Fruit fly (Drosophila melanogaster) whole organism, embryonic: ENCODE measurements around the gene w.

Experiments
- Aef1 ChIP-seq: fragments of 200-800 bp; sonication (Bioruptor generic); IDR thresholded peaks from 3 replicates; pipeline ENCODE4 v1.3.6; 2022; ENCODE audit warnings: missing biosample characterization, missing genetic modification characterization
- BEAF-32 ChIP-seq: fragments of 200-800 bp; sonication (Bioruptor generic); optimal IDR thresholded peaks from 3 replicates; lab custom pipeline; 2017; ENCODE audit warnings: missing biosample characterization, missing genetic modification characterization, mild to moderate bottlenecking, moderate library complexity, missing genetic modification reagents
- C15 ChIP-seq: fragments of 200-800 bp; sonication (Bioruptor generic); IDR thresholded peaks from 3 replicates; pipeline ENCODE4 v1.3.6; 2022; ENCODE audit warnings: missing biosample characterization, missing genetic modification characterization
- CG10543 ChIP-seq: fragments of 200-800 bp; sonication (Bioruptor generic); optimal IDR thresholded peaks from 3 replicates; lab custom pipeline; 2017; ENCODE audit warnings: missing biosample characterization, mild to moderate bottlenecking, missing genetic modification characterization, moderate library complexity
- CG1233 ChIP-seq: fragments of 200-800 bp; sonication (Bioruptor generic); optimal IDR thresholded peaks from 4 replicates; lab custom pipeline; 2018; ENCODE audit warnings: missing biosample characterization, mild to moderate bottlenecking, missing genetic modification characterization
- CG12659 ChIP-seq: fragments of 200-800 bp; sonication (Bioruptor generic); optimal IDR thresholded peaks from 3 replicates; lab custom pipeline; 2017; ENCODE audit warnings: mild to moderate bottlenecking, missing biosample characterization, missing genetic modification reagents, missing genetic modification characterization
- CG17359 ChIP-seq: fragments of 200-800 bp; sonication (Bioruptor generic); optimal IDR thresholded peaks from 3 replicates; lab custom pipeline; 2018; ENCODE audit warnings: missing biosample characterization, mild to moderate bottlenecking, missing genetic modification characterization, moderate library complexity
- CG3065 ChIP-seq: fragments of 200-800 bp; sonication (Bioruptor generic); optimal IDR thresholded peaks from 2 replicates; lab custom pipeline; 2016; ENCODE audit warnings: missing biosample characterization, missing genetic modification characterization
- CG3163 ChIP-seq: fragments of 200-800 bp; sonication (Bioruptor generic); optimal IDR thresholded peaks from 3 replicates; lab custom pipeline; 2016; ENCODE audit warnings: missing biosample characterization, missing genetic modification characterization
- CG3281 ChIP-seq: fragments of 200-800 bp; sonication (Bioruptor generic); optimal IDR thresholded peaks from 3 replicates; lab custom pipeline; 2017; ENCODE audit warnings: missing biosample characterization, mild to moderate bottlenecking, missing genetic modification characterization
- CG6254 ChIP-seq: fragments of 200-800 bp; sonication (Bioruptor generic); optimal IDR thresholded peaks from 3 replicates; lab custom pipeline; 2017; ENCODE audit warnings: mild to moderate bottlenecking, missing biosample characterization, missing genetic modification reagents, missing genetic modification characterization
- CG7786 ChIP-seq: fragments of 200-800 bp; sonication (Bioruptor generic); optimal IDR thresholded peaks from 2 replicates; lab custom pipeline; 2016; ENCODE audit warnings: missing biosample characterization, missing genetic modification characterization
- CG8924 ChIP-seq: fragments of 200-800 bp; optimal IDR thresholded peaks from 3 replicates; lab custom pipeline; 2019; ENCODE audit warnings: missing biosample characterization, mild to moderate bottlenecking, missing genetic modification characterization, moderate library complexity
- CHES-1-like ChIP-seq: fragments of 200-800 bp; sonication (Bioruptor generic); optimal IDR thresholded peaks from 2 replicates; lab custom pipeline; 2016; ENCODE audit warnings: missing biosample characterization, missing genetic modification characterization
- Camta ChIP-seq: fragments of 200-800 bp; sonication (Bioruptor generic); optimal IDR thresholded peaks from 2 replicates; lab custom pipeline; 2016; ENCODE audit warnings: missing biosample characterization, missing genetic modification characterization
- Dip3 ChIP-seq: fragments of 200-800 bp; sonication (Bioruptor generic); optimal IDR thresholded peaks from 3 replicates; lab custom pipeline; 2016; ENCODE audit warnings: missing biosample characterization, missing genetic modification characterization
- E2f1 ChIP-seq: fragments of 200-800 bp; sonication (Bioruptor generic); IDR thresholded peaks from 2 replicates; pipeline ENCODE4 v1.3.6; 2022; ENCODE audit warnings: missing biosample characterization, missing genetic modification characterization
- Fer1 ChIP-seq: fragments of 200-800 bp; sonication (Bioruptor generic); optimal IDR thresholded peaks from 2 replicates; lab custom pipeline; 2017; ENCODE audit warnings: missing biosample characterization, mild to moderate bottlenecking, missing genetic modification characterization
- HLH4C ChIP-seq: fragments of 200-800 bp; sonication (Bioruptor generic); IDR thresholded peaks from 3 replicates; pipeline ENCODE4 v1.3.6; 2022; ENCODE audit warnings: missing biosample characterization, missing genetic modification characterization; ENCODE audit not compliant: partially characterized antibody
- Hr39 ChIP-seq: fragments of >200 bp; optimal IDR thresholded peaks from 2 replicates; lab custom pipeline; 2017
- MBD-R2 ChIP-seq: fragments of 200-800 bp; sonication (Bioruptor generic); IDR thresholded peaks from 2 replicates; pipeline ENCODE4 v1.3.6; 2022; ENCODE audit warnings: missing biosample characterization, missing genetic modification characterization
- Meics ChIP-seq: fragments of 200-800 bp; sonication (Bioruptor generic); optimal IDR thresholded peaks from 2 replicates; lab custom pipeline; 2017; ENCODE audit warnings: missing biosample characterization, mild to moderate bottlenecking, missing genetic modification characterization
- Side ChIP-seq: fragments of 200-800 bp; sonication (Bioruptor generic); optimal IDR thresholded peaks from 2 replicates; lab custom pipeline; 2016; ENCODE audit warnings: missing biosample characterization, missing genetic modification characterization
- Six4 ChIP-seq: fragments of 200-800 bp; sonication (Bioruptor generic); optimal IDR thresholded peaks from 2 replicates; lab custom pipeline; 2016; ENCODE audit warnings: missing biosample characterization, missing genetic modification characterization
- Sry-β ChIP-seq: fragments of 200-800 bp; sonication (Bioruptor generic); optimal IDR thresholded peaks from 2 replicates; lab custom pipeline; 2018; ENCODE audit warnings: missing biosample characterization, mild to moderate bottlenecking, missing genetic modification characterization, moderate library complexity
- Sry-δ ChIP-seq: fragments of 200-800 bp; sonication (Bioruptor generic); optimal IDR thresholded peaks from 2 replicates; lab custom pipeline; 2016; ENCODE audit warnings: missing biosample characterization, missing genetic modification characterization
- Stat92E ChIP-seq, 3 experiments: fragments of >200 bp in 2 of 3; fragments of 200-800 bp in 1 of 3; sonication (Bioruptor generic) in 1 of 3; optimal IDR thresholded peaks; 2 replicates each; lab custom pipeline; 2017 to 2019; ENCODE audit warnings: missing biosample characterization in 3 of 3, missing genetic modification characterization in 3 of 3, mild to moderate bottlenecking in 1 of 3, moderate library complexity in 1 of 3
- aop ChIP-seq: fragments of 200-800 bp; sonication (Bioruptor generic); IDR thresholded peaks from 2 replicates; pipeline ENCODE4 v1.3.6; 2022; ENCODE audit warnings: missing biosample characterization, missing genetic modification characterization
- caup ChIP-seq: fragments of 200-800 bp; sonication (Bioruptor generic); optimal IDR thresholded peaks from 3 replicates; lab custom pipeline; 2017; ENCODE audit warnings: missing biosample characterization, mild to moderate bottlenecking, missing genetic modification characterization, moderate library complexity; ENCODE audit not compliant: severe bottlenecking
- chinmo ChIP-seq: fragments of 200-800 bp; sonication (Bioruptor generic); IDR thresholded peaks from 4 replicates; pipeline ENCODE4 v1.3.6; 2022; ENCODE audit warnings: missing biosample characterization, missing genetic modification characterization; ENCODE audit not compliant: partially characterized antibody
- chn ChIP-seq: fragments of 200-800 bp; sonication (Bioruptor generic); optimal IDR thresholded peaks from 2 replicates; lab custom pipeline; 2016; ENCODE audit warnings: missing biosample characterization, missing genetic modification characterization
- dimm ChIP-seq: fragments of 200-800 bp; sonication (Bioruptor generic); IDR thresholded peaks from 2 replicates; pipeline ENCODE4 v1.3.6; 2022; ENCODE audit warnings: missing biosample characterization, missing genetic modification characterization
- dpn ChIP-seq, 2 experiments: fragments of 200-800 bp; sonication (Bioruptor generic); optimal IDR thresholded peaks; 3 replicates each; lab custom pipeline; 2016; ENCODE audit warnings: missing biosample characterization in 2 of 2, missing genetic modification characterization in 2 of 2
- eve ChIP-seq, 2 experiments: fragments of >200 bp; optimal IDR thresholded peaks; 2 replicates each; lab custom pipeline; 2017; ENCODE audit warnings: missing biosample characterization in 2 of 2, missing genetic modification characterization in 2 of 2
- exex ChIP-seq: fragments of 200-800 bp; sonication (Bioruptor generic); optimal IDR thresholded peaks from 4 replicates; lab custom pipeline; 2018; ENCODE audit warnings: missing biosample characterization, mild to moderate bottlenecking, missing genetic modification characterization, moderate library complexity
- fd102C ChIP-seq: fragments of 200-800 bp; sonication (Bioruptor generic); optimal IDR thresholded peaks from 2 replicates; lab custom pipeline; 2018; ENCODE audit warnings: missing biosample characterization, mild to moderate bottlenecking, missing genetic modification characterization, moderate library complexity
- ftz-f1 ChIP-seq: fragments of 200-800 bp; sonication (Bioruptor generic); optimal IDR thresholded peaks from 2 replicates; lab custom pipeline; 2016; ENCODE audit warnings: missing biosample characterization, missing genetic modification characterization
- fu2 ChIP-seq: fragments of 200-800 bp; sonication (Bioruptor generic); optimal IDR thresholded peaks from 2 replicates; lab custom pipeline; 2016; ENCODE audit warnings: missing biosample characterization, missing genetic modification characterization
- gem ChIP-seq: fragments of 200-800 bp; sonication (Bioruptor generic); optimal IDR thresholded peaks from 2 replicates; lab custom pipeline; 2019; ENCODE audit warnings: missing biosample characterization, mild to moderate bottlenecking, missing genetic modification characterization, moderate library complexity
- gsb-n ChIP-seq: fragments of 200-800 bp; sonication (Bioruptor generic); optimal IDR thresholded peaks from 3 replicates; lab custom pipeline; 2018; ENCODE audit warnings: missing biosample characterization, mild to moderate bottlenecking, missing genetic modification characterization
- lov ChIP-seq, 2 experiments: fragments of 200-800 bp in 1 of 2; fragments of >200 bp in 1 of 2; sonication (Bioruptor generic) in 1 of 2; IDR thresholded peaks in 1 of 2; optimal IDR thresholded peaks in 1 of 2; 2 replicates in 1 of 2; 3 replicates in 1 of 2; pipeline versions ENCODE4 v1.3.6 to Lab custom; 2017 to 2022; ENCODE audit warnings: missing biosample characterization in 1 of 2, missing genetic modification characterization in 1 of 2
- oc ChIP-seq: fragments of 200-800 bp; sonication (Bioruptor generic); optimal IDR thresholded peaks from 2 replicates; lab custom pipeline; 2018; ENCODE audit warnings: missing biosample characterization, mild to moderate bottlenecking, missing genetic modification characterization, moderate library complexity
- peb ChIP-seq: fragments of 200-800 bp; sonication (Bioruptor generic); IDR thresholded peaks from 2 replicates; pipeline ENCODE4 v1.3.6; 2022; ENCODE audit warnings: missing biosample characterization, missing genetic modification characterization
- pfk ChIP-seq: fragments of 200-800 bp; sonication (Bioruptor generic); optimal IDR thresholded peaks from 2 replicates; lab custom pipeline; 2018; ENCODE audit warnings: missing biosample characterization, mild to moderate bottlenecking, missing genetic modification characterization, moderate library complexity
- repo ChIP-seq: fragments of 200-800 bp; sonication (Bioruptor generic); optimal IDR thresholded peaks from 2 replicates; lab custom pipeline; 2016; ENCODE audit warnings: missing biosample characterization, missing genetic modification characterization
- slou ChIP-seq: fragments of 200-800 bp; sonication (Bioruptor generic); optimal IDR thresholded peaks from 3 replicates; lab custom pipeline; 2016; ENCODE audit warnings: missing biosample characterization, missing genetic modification characterization
- sna ChIP-seq: fragments of 200-800 bp; sonication (Bioruptor generic); IDR thresholded peaks from 2 replicates; pipeline ENCODE4 v1.3.6; 2022; ENCODE audit warnings: missing biosample characterization, missing genetic modification characterization; ENCODE audit not compliant: partially characterized antibody
- ttk ChIP-seq: fragments of 200-800 bp; sonication (Bioruptor generic); IDR thresholded peaks from 2 replicates; pipeline ENCODE4 v2.1.2; 2022; ENCODE audit warnings: missing biosample characterization, missing genetic modification characterization
- vfl ChIP-seq: fragments of 200-800 bp; sonication (Bioruptor generic); optimal IDR thresholded peaks from 2 replicates; lab custom pipeline; 2016; ENCODE audit warnings: missing biosample characterization, missing genetic modification characterization
- zfh1 ChIP-seq: fragments of 200-800 bp; sonication (Bioruptor generic); IDR thresholded peaks from 3 replicates; pipeline ENCODE4 v1.3.6; 2022; ENCODE audit warnings: missing biosample characterization, missing genetic modification characterization

Gene w

DNA sequence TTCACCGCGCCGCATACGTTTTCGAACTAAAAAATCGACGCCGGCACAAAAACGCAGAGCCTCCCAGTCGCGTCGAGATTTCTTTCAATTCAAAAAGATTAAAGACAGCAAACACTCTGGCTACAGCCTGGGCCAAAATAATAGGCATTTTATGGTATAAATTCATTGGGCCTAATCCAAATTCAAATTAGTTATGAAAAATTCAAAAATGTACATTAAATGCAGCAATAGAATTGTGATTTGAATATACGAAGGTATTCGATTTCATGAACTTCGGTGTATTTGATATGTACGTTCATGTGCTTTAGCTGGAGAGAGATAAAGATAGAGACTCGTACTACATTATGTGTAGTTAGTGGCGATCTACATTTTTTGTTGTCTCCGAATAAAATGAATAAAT, 52.2 kb downstream of the w start, which contains the start of gene Syx4 (continued):
- peak; percentile 79; the same call in 2 of the 3 replicates for TF ChIP-seq C15 (GFP tag; lab: Robert Waterston, UW)
- TF ChIP-seq Side (GFP tag; lab: Kevin White, UChicago), result peak; percentile 87
- TF ChIP-seq exex (tag; lab: Kevin White, UChicago), result peak; percentile 70
- TF ChIP-seq BEAF-32, result no peak
- peak; percentile 94 for TF ChIP-seq Meics (GFP tag; lab: Kevin White, UChicago)
- TF ChIP-seq MBD-R2, result peak; percentile 72; the same call in 1 of the 2 replicates
- peak; percentile 86 for TF ChIP-seq ttk (GFP tag; lab: Robert Waterston, UW)
- peak; percentile 89 for TF ChIP-seq E2f1
- peak; percentile 91 for TF ChIP-seq oc (tag; lab: Kevin White, UChicago)
- TF ChIP-seq Stat92E (GFP tag; optimal IDR thresholded peaks at IDR 0.05; lab: Kevin White, UChicago), result no peak
- TF ChIP-seq CG3281 (GFP tag; lab: Kevin White, UChicago), result peak; percentile 93
- no peak for TF ChIP-seq slou (GFP tag; lab: Kevin White, UChicago)
- peak; percentile 39 for TF ChIP-seq CG10543 (GFP tag; lab: Kevin White, UChicago)
- peak; percentile 96 for TF ChIP-seq Fer1
- TF ChIP-seq vfl (GFP tag; lab: Kevin White, UChicago), result peak; percentile 83
- TF ChIP-seq Camta (GFP tag; lab: Kevin White, UChicago), result peak; percentile 84
- peak in 1 of 2 experiments; percentile 92 for TF ChIP-seq eve (GFP tag; optimal IDR thresholded peaks at IDR 0.05; lab: Kevin White, UChicago)
- 0 out of 2 replicates have a peak, but pooled peaks have one; percentile 48 for TF ChIP-seq aop (GFP tag; lab: Robert Waterston, UW)
- TF ChIP-seq Six4 (GFP tag; lab: Kevin White, UChicago), result peak; percentile 72
- TF ChIP-seq caup (GFP tag; lab: Kevin White, UChicago), result peak; percentile 93
- peak; percentile 93 for TF ChIP-seq Dip3
- TF ChIP-seq pfk (GFP tag; lab: Kevin White, UChicago), result no peak
- no peak for TF ChIP-seq sna
- no peak for TF ChIP-seq lov (optimal IDR thresholded peaks at IDR 0.05; lab: Kevin White, UChicago)
- peak; percentile 53; the same call in 1 of the 3 replicates for TF ChIP-seq lov (GFP tag; IDR thresholded peaks at IDR 0.05; lab: Robert Waterston, UW)
- peak; percentile 89 to 92 for TF ChIP-seq dpn (GFP tag; optimal IDR thresholded peaks at IDR 0.05; lab: Kevin White, UChicago)
- TF ChIP-seq gem (tag; lab: Kevin White, UChicago), result peak; percentile 94
- TF ChIP-seq Hr39 (lab: Kevin White, UChicago), result no peak
- TF ChIP-seq CG17359 (tag; lab: Kevin White, UChicago), result peak; percentile 94
- peak; percentile 87 for TF ChIP-seq fu2
- no peak for TF ChIP-seq ftz-f1 (GFP tag; lab: Kevin White, UChicago)
- peak; percentile 88 for TF ChIP-seq zfh1 (GFP tag; lab: Robert Waterston, UW)
- TF ChIP-seq Aef1 (GFP tag; lab: Robert Waterston, UW), result peak; percentile 86
- peak; percentile 91 for TF ChIP-seq CHES-1-like
- peak; percentile 16 for TF ChIP-seq Sry-β (GFP tag; lab: Kevin White, UChicago)
- TF ChIP-seq chn (GFP tag; lab: Kevin White, UChicago), result peak; percentile 73
- TF ChIP-seq peb (GFP tag; lab: Robert Waterston, UW), result peak; percentile 71
- TF ChIP-seq CG6254 (GFP tag; lab: Kevin White, UChicago), result peak; percentile 67
- no peak for TF ChIP-seq chinmo
- TF ChIP-seq CG3065 (GFP tag; lab: Kevin White, UChicago), result peak; percentile 46
- TF ChIP-seq repo, result peak; percentile 86
- peak; percentile 75 for TF ChIP-seq dimm
- no peak for TF ChIP-seq fd102C (GFP tag; lab: Kevin White, UChicago)
- no peak for TF ChIP-seq HLH4C (GFP tag; lab: Robert Waterston, UW)
- peak; percentile 94 for TF ChIP-seq CG7786 (GFP tag; lab: Kevin White, UChicago)
- peak; percentile 87 for TF ChIP-seq CG1233
- TF ChIP-seq gsb-n (tag; lab: Kevin White, UChicago), result peak; percentile 79
- TF ChIP-seq CG12659, result peak; percentile 92
- peak; percentile 55 for TF ChIP-seq Sry-δ (GFP tag; lab: Kevin White, UChicago)
- peak; percentile 57 for TF ChIP-seq CG3163 (GFP tag; lab: Kevin White, UChicago)
- peak; percentile 93 for TF ChIP-seq CG8924 (tag; lab: Kevin White, UChicago)
